Fruit fly (Drosophila melanogaster): ENCODE measurements around the gene aurA.

aurA gene

dm6 chr3R:11962739-11963214 lies at the start of gene aurA, which contains the start of gene CG3281 (continued):
- 0 out of 2 replicates have a peak, but pooled peaks have one; percentile 33 for TF ChIP-seq Taf1 (GFP tag; IDR thresholded peaks at IDR 0.05)
- TF ChIP-seq NfI (GFP tag; optimal IDR thresholded peaks at IDR 0.05): peak; percentile 63
- TF ChIP-seq HHEX (GFP tag; optimal IDR thresholded peaks at IDR 0.05): peak; percentile 18
- TF ChIP-seq B-H2 (GFP tag; optimal IDR thresholded peaks at IDR 0.05): peak; percentile 58
- TF ChIP-seq lola (GFP tag; optimal IDR thresholded peaks at IDR 0.05): peak in 1 of 3 experiments; percentile 80
- TF ChIP-seq CG13775 (GFP tag; optimal IDR thresholded peaks at IDR 0.05): peak; percentile 77
- peak; percentile 74; the same call in 2 of the 3 replicates for TF ChIP-seq Dbx (GFP tag; IDR thresholded peaks at IDR 0.05)
- peak; percentile 88 for TF ChIP-seq CG12659 (GFP tag; optimal IDR thresholded peaks at IDR 0.05)
- TF ChIP-seq Rfx (GFP tag; IDR thresholded peaks at IDR 0.05): peak; percentile 76
- TF ChIP-seq Nf-YB (GFP tag; optimal IDR thresholded peaks at IDR 0.05): peak; percentile 45
- no peak for TF ChIP-seq tap (tag; optimal IDR thresholded peaks at IDR 0.05)
- no peak for TF ChIP-seq lab (GFP tag; optimal IDR thresholded peaks at IDR 0.05)
- peak; percentile 71 for TF ChIP-seq Dad (GFP tag; optimal IDR thresholded peaks at IDR 0.05)
- TF ChIP-seq ttk (GFP tag; IDR thresholded peaks at IDR 0.05): peak; percentile 50
- peak; percentile 66 for TF ChIP-seq CG1792 (GFP tag; optimal IDR thresholded peaks at IDR 0.05)
- TF ChIP-seq nerfin-2 (GFP tag; IDR thresholded peaks at IDR 0.05; ENCODE audit: partially characterized antibody): peak; percentile 91; the same call in 1 of the 2 replicates
- peak; percentile 65 for TF ChIP-seq Dip3 (GFP tag; optimal IDR thresholded peaks at IDR 0.05)
- TF ChIP-seq CG18262 (tag; optimal IDR thresholded peaks at IDR 0.05): peak; percentile 73
- peak; percentile 89 for TF ChIP-seq Myb (GFP tag; optimal IDR thresholded peaks at IDR 0.05)
- TF ChIP-seq CG10366 (GFP tag; IDR thresholded peaks at IDR 0.05): peak; percentile 21; the same call in 1 of the 2 replicates
- TF ChIP-seq Chrac-16 (GFP tag; optimal IDR thresholded peaks at IDR 0.05): peak; percentile 83
- TF ChIP-seq trh (GFP tag; optimal IDR thresholded peaks at IDR 0.05): peak; percentile 36
- TF ChIP-seq bsh (GFP tag; optimal IDR thresholded peaks at IDR 0.05): peak in 1 of 2 experiments; percentile 54
- no peak for TF ChIP-seq dati (GFP tag; IDR thresholded peaks at IDR 0.05)
- TF ChIP-seq CG14014 (GFP tag; IDR thresholded peaks at IDR 0.05): peak; percentile 54; the same call in 1 of the 2 replicates
- no peak for TF ChIP-seq Adf1 (GFP tag; IDR thresholded peaks at IDR 0.05)
- TF ChIP-seq MTF-1 (GFP tag; optimal IDR thresholded peaks at IDR 0.05; ENCODE audit: borderline replicate concordance): peak; percentile 7
- TF ChIP-seq CG15696 (tag; optimal IDR thresholded peaks at IDR 0.05): peak; percentile 69
- TF ChIP-seq CG9876 (GFP tag; optimal IDR thresholded peaks at IDR 0.05): peak; percentile 68
- TF ChIP-seq ewg (GFP tag; optimal IDR thresholded peaks at IDR 0.05): peak; percentile 46
- TF ChIP-seq CG5245 (GFP tag; optimal IDR thresholded peaks at IDR 0.05): peak; percentile 32
- no peak for TF ChIP-seq hth (optimal IDR thresholded peaks at IDR 0.05)
- TF ChIP-seq Dll (GFP tag; IDR thresholded peaks at IDR 0.05; ENCODE audit: partially characterized antibody): peak; percentile 99
- peak; percentile 76 for TF ChIP-seq ind (GFP tag; optimal IDR thresholded peaks at IDR 0.05)
- TF ChIP-seq CG2712 (tag; optimal IDR thresholded peaks at IDR 0.05): peak; percentile 85
- TF ChIP-seq CG7963 (GFP tag; IDR thresholded peaks at IDR 0.05; ENCODE audit: partially characterized antibody): peak; percentile 88
- TF ChIP-seq Meics (GFP tag; optimal IDR thresholded peaks at IDR 0.05): peak; percentile 61
- peak; percentile 94 for TF ChIP-seq CG34224 (GFP tag; IDR thresholded peaks at IDR 0.05; ENCODE audit: partially characterized antibody)
- peak; percentile 81 for TF ChIP-seq Xbp1 (GFP tag; optimal IDR thresholded peaks at IDR 0.05)
- TF ChIP-seq CG17328 (GFP tag; IDR thresholded peaks at IDR 0.05): 0 out of 2 replicates have a peak, but pooled peaks have one; percentile 5
- peak; percentile 57 for TF ChIP-seq CG9797 (GFP tag; optimal IDR thresholded peaks at IDR 0.05)
- TF ChIP-seq tna (GFP tag; IDR thresholded peaks at IDR 0.05; ENCODE audit: partially characterized antibody): peak; percentile 72
- peak; percentile 50 for TF ChIP-seq her (GFP tag; optimal IDR thresholded peaks at IDR 0.05)
- TF ChIP-seq CG8359 (GFP tag; optimal IDR thresholded peaks at IDR 0.05; ENCODE audit: borderline replicate concordance): no peak
- no peak for TF ChIP-seq CG15011 (GFP tag; optimal IDR thresholded peaks at IDR 0.05)
- TF ChIP-seq Rx (GFP tag; IDR thresholded peaks at IDR 0.05): peak; percentile 31; the same call in 1 of the 2 replicates
- peak; percentile 39 for TF ChIP-seq fd3F (GFP tag; optimal IDR thresholded peaks at IDR 0.05)
- TF ChIP-seq CG7556 (GFP tag; optimal IDR thresholded peaks at IDR 0.05): peak; percentile 54
- TF ChIP-seq CG2202 (tag; optimal IDR thresholded peaks at IDR 0.05): peak; percentile 20
